Worm (Caenorhabditis elegans): ENCODE measurements around the gene K03B4.4.

Gene K03B4.4

ce11 chrV:4681670-4682069, at the start of gene K03B4.4:
K03B4.4 (plus strand) TSS chrV:4681970.
- TF ChIP-seq ama-1 (optimal IDR thresholded peaks at IDR 0.05), result no peak
- no peak for TF ChIP-seq hmbx-1 (tag; optimal IDR thresholded peaks at IDR 0.05)
- no peak for TF ChIP-seq ceh-13 (GFP tag; optimal IDR thresholded peaks at IDR 0.05)
- TF ChIP-seq sea-1 (GFP tag; conservative IDR thresholded peaks at IDR 0.05), result no peak
- no peak for TF ChIP-seq tra-4 (tag; optimal IDR thresholded peaks at IDR 0.05)
- no peak for TF ChIP-seq hmg-4 (GFP tag; optimal IDR thresholded peaks at IDR 0.05)
- TF ChIP-seq F13C5.2 (tag; optimal IDR thresholded peaks at IDR 0.05), result no peak
- no peak for TF ChIP-seq aly-1 (tag; optimal IDR thresholded peaks at IDR 0.05)

- TF ChIP-seq scrt-1 (GFP tag; IDR thresholded peaks at IDR 0.05), result 0 out of 2 replicates have a peak, but pooled peaks have one; percentile 49
Measured at ce11 chrV:4632808-4633207, 49.0 kb upstream of the K03B4.4 start.

ce11 chrV:4637153-4637552, 44.6 kb upstream of the K03B4.4 start:
- no peak for TF ChIP-seq hmg-4 (GFP tag; optimal IDR thresholded peaks at IDR 0.05)

- TF ChIP-seq ceh-36 (tag; optimal IDR thresholded peaks at IDR 0.05) (no peak), flt-1 (GFP tag; IDR thresholded peaks at IDR 0.05) (no peak)
Measured at ce11 chrV:4640501-4641150, 41.1 kb upstream of the K03B4.4 start.

- TF ChIP-seq aly-1 (tag; optimal IDR thresholded peaks at IDR 0.05) (no peak), ceh-13 (GFP tag; optimal IDR thresholded peaks at IDR 0.05) (no peak), F13C5.2 (tag; optimal IDR thresholded peaks at IDR 0.05) (no peak), hnd-1 (tag; optimal IDR thresholded peaks at IDR 0.05) (no peak), scrt-1 (GFP tag; IDR thresholded peaks at IDR 0.05) (no peak), sea-1 (GFP tag; conservative IDR thresholded peaks at IDR 0.05) (no peak)
Measured at ce11 chrV:4642691-4643090, 39.1 kb upstream of the K03B4.4 start, which contains the start of gene soc-1. soc-1 (plus strand) TSS chrV:4642952.

ce11 chrV:4647279-4647819, 34.4 kb upstream of the K03B4.4 start:
- no peak for TF ChIP-seq tbx-11 (GFP tag; IDR thresholded peaks at IDR 0.05)
- TF ChIP-seq F13C5.2 (tag; optimal IDR thresholded peaks at IDR 0.05), result no peak

ce11 chrV:4647857-4648256, 33.9 kb upstream of the K03B4.4 start, which contains the start of gene F41F3.3:
F41F3.3 (minus strand) TSS chrV:4648239.
- TF ChIP-seq ets-7 (tag; optimal IDR thresholded peaks at IDR 0.05), result no peak
- peak; percentile 76 for TF ChIP-seq scrt-1 (GFP tag; IDR thresholded peaks at IDR 0.05)
- peak; percentile 47 for TF ChIP-seq aly-1 (tag; optimal IDR thresholded peaks at IDR 0.05)
- TF ChIP-seq hmg-4 (GFP tag; optimal IDR thresholded peaks at IDR 0.05), result peak; percentile 33

- no peak for TF ChIP-seq ceh-13 (GFP tag; optimal IDR thresholded peaks at IDR 0.05)
- TF ChIP-seq tra-4 (tag; optimal IDR thresholded peaks at IDR 0.05), result no peak
- no peak for TF ChIP-seq ama-1 (optimal IDR thresholded peaks at IDR 0.05)
- TF ChIP-seq sea-1 (GFP tag; conservative IDR thresholded peaks at IDR 0.05), result no peak
- no peak for TF ChIP-seq F13C5.2 (tag; optimal IDR thresholded peaks at IDR 0.05)
- no peak for TF ChIP-seq aly-1 (tag; optimal IDR thresholded peaks at IDR 0.05)
- no peak for TF ChIP-seq flt-1 (GFP tag; IDR thresholded peaks at IDR 0.05)
- TF ChIP-seq pes-1 (GFP tag; IDR thresholded peaks at IDR 0.05), result no peak
- TF ChIP-seq scrt-1 (GFP tag; IDR thresholded peaks at IDR 0.05), result no peak
- TF ChIP-seq B0310.2 (tag; optimal IDR thresholded peaks at IDR 0.05), result no peak
Measured at ce11 chrV:4648527-4648926, 33.2 kb upstream of the K03B4.4 start, which contains the start of gene F41F3.8. F41F3.8 (plus strand) TSS chrV:4648827.

ce11 chrV:4649649-4650384, 32.0 kb upstream of the K03B4.4 start:
- TF ChIP-seq ceh-13 (GFP tag; optimal IDR thresholded peaks at IDR 0.05) (no peak), aly-1 (tag; optimal IDR thresholded peaks at IDR 0.05) (no peak), hmbx-1 (tag; optimal IDR thresholded peaks at IDR 0.05) (no peak), hmg-4 (GFP tag; optimal IDR thresholded peaks at IDR 0.05) (no peak), ceh-36 (tag; optimal IDR thresholded peaks at IDR 0.05) (no peak), pes-1 (GFP tag; IDR thresholded peaks at IDR 0.05) (no peak), tbx-37 (GFP tag; conservative IDR thresholded peaks at IDR 0.05) (no peak), flt-1 (GFP tag; IDR thresholded peaks at IDR 0.05) (no peak), ets-7 (tag; optimal IDR thresholded peaks at IDR 0.05) (no peak), ama-1 (optimal IDR thresholded peaks at IDR 0.05) (no peak), scrt-1 (GFP tag; IDR thresholded peaks at IDR 0.05) (no peak), F13C5.2 (tag; optimal IDR thresholded peaks at IDR 0.05) (no peak), tbx-11 (GFP tag; IDR thresholded peaks at IDR 0.05) (no peak), sea-1 (GFP tag; conservative IDR thresholded peaks at IDR 0.05) (no peak), hnd-1 (tag; optimal IDR thresholded peaks at IDR 0.05) (no peak), tra-4 (tag; optimal IDR thresholded peaks at IDR 0.05) (no peak)

Measured in whole organism, early embryonic.